Fruit fly (Drosophila melanogaster) whole organism: ENCODE data around the gene Rilpl.

ENCODE experiments used
- EcR ChIP-seq, 2 experiments: fragments of >200 bp; optimal IDR thresholded peaks; 2 replicates each; lab custom pipeline; 2017; ENCODE audit warnings: missing biosample characterization in 2 of 2, missing genetic modification characterization in 2 of 2, missing genetic modification reagents in 2 of 2
- pan ChIP-seq: fragments of >200 bp; optimal IDR thresholded peaks from 2 replicates; lab custom pipeline; 2017
- psq ChIP-seq: fragments of >200 bp; optimal IDR thresholded peaks from 2 replicates; lab custom pipeline; 2017

DNA sequence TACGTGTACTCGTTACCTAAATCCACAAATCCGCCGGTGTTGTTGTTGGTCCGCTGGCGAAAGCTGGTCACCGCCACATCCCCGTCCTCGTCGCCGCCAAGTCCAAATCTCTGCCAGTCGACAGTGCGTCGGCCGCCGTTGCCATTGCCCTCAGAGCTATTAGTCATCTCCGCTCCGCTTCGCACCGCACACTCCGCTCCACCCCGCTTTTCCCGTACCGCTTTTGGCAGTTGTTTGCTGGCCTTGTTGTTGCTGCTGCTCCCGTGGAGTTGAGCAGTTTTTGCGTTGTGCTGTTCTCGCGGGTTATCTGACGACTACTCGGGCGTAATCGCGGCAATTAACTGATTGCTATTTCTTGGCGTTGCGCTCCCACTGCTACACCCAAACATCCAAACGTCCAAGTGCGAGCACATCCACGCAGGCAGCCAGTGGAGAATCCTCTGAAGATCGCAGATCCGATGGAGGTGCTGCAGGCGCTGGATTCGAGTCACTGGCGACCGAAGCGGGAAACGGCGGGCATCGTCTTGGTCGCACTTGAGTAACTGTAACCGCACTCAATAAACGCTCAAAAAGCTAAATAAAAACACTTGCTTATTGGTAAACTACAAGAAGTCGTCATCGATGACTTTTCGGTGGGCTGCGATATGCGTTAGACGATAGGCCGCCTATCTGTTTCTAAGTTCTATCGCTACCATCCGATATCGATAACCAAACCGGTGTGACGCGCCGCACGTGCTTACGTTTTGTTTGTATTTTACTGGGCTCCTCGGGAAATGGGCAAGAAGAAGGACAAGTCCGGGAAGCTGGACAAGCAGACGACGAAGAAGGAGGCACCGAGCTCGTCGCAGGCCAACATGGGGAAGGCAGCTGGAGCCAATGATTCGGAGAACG is 39.3 kb upstream of the Rilpl start, which contains the start of the genes CG12773 and CG11417:
- TF ChIP-seq psq (lab: Kevin White, UChicago) = no peak
- TF ChIP-seq pan (lab: Kevin White, UChicago) = no peak
- TF ChIP-seq EcR (GFP tag; optimal IDR thresholded peaks at IDR 0.05; lab: Kevin White, UChicago) = no peak
